Worm (Caenorhabditis elegans) whole organism, mixed stage, embryonic: ENCODE results near the gene B0286.1.

Source experiments
- M03D4.4 ChIP-seq: sonication (generic microtip); optimal IDR thresholded peaks from 2 replicates; lab custom pipeline; 2017; ENCODE audit warnings: mild to moderate bottlenecking, missing genetic modification characterization, missing compliant biosample characterization
- bed-3 ChIP-seq: fragments of 200-800 bp; sonication (Bioruptor generic); optimal IDR thresholded peaks from 3 replicates; lab custom pipeline; 2018; ENCODE audit warnings: mild to moderate bottlenecking, missing genetic modification characterization, moderate library complexity, missing compliant biosample characterization
- blmp-1 ChIP-seq: fragments of 150-350 bp; optimal IDR thresholded peaks from 2 replicates; lab custom pipeline; 2014; ENCODE audit warnings: missing biosample characterization, missing genetic modification characterization
- ceh-43 ChIP-seq: fragments of 200-800 bp; sonication (Bioruptor generic); optimal IDR thresholded peaks from 2 replicates; lab custom pipeline; 2018; ENCODE audit warnings: mild to moderate bottlenecking, missing genetic modification characterization, moderate library complexity, missing compliant biosample characterization
- ces-1 ChIP-seq: fragments of 150-350 bp; optimal IDR thresholded peaks from 2 replicates; lab custom pipeline; 2014; ENCODE audit warnings: missing biosample characterization, missing genetic modification reagents, missing genetic modification characterization
- cnd-1 ChIP-seq: fragments of 200-800 bp; sonication (Bioruptor generic); optimal IDR thresholded peaks from 2 replicates; lab custom pipeline; 2018; ENCODE audit warnings: mild to moderate bottlenecking, missing genetic modification characterization, missing compliant biosample characterization
- drap-1 ChIP-seq: fragments of 200-800 bp; sonication (Bioruptor generic); optimal IDR thresholded peaks from 3 replicates; lab custom pipeline; 2018; ENCODE audit warnings: mild to moderate bottlenecking, missing genetic modification characterization, missing compliant biosample characterization
- elt-1 ChIP-seq: sonication (generic microtip); optimal IDR thresholded peaks from 2 replicates; lab custom pipeline; 2017; ENCODE audit warnings: missing genetic modification characterization, mild to moderate bottlenecking, missing compliant biosample characterization, antibody characterized with exemption, moderate library complexity, borderline replicate concordance; ENCODE audit not compliant: insufficient read depth
- elt-3 ChIP-seq: fragments of 150-350 bp; optimal IDR thresholded peaks from 2 replicates; lab custom pipeline; 2014; ENCODE audit warnings: missing biosample characterization, missing genetic modification characterization
- flh-1 ChIP-seq: fragments of 200-800 bp; sonication (Bioruptor generic); optimal IDR thresholded peaks from 2 replicates; lab custom pipeline; 2018; ENCODE audit warnings: mild to moderate bottlenecking, missing genetic modification characterization, moderate library complexity, missing compliant biosample characterization
- ham-2 ChIP-seq: fragments of 200-800 bp; sonication (Bioruptor generic); optimal IDR thresholded peaks from 2 replicates; lab custom pipeline; 2018; ENCODE audit warnings: mild to moderate bottlenecking, missing genetic modification characterization, missing compliant biosample characterization
- hlh-1 ChIP-seq: fragments of 150-350 bp; optimal IDR thresholded peaks from 2 replicates; lab custom pipeline; 2014; ENCODE audit warnings: missing biosample characterization, missing genetic modification reagents, missing genetic modification characterization
- lin-13 ChIP-seq: fragments of 150-350 bp; optimal IDR thresholded peaks from 2 replicates; lab custom pipeline; 2014; ENCODE audit warnings: missing biosample characterization, missing genetic modification characterization
- lin-32 ChIP-seq: fragments of 200-800 bp; sonication (Bioruptor generic); optimal IDR thresholded peaks from 2 replicates; lab custom pipeline; 2018; ENCODE audit warnings: mild to moderate bottlenecking, missing genetic modification characterization, missing compliant biosample characterization
- lsy-2 ChIP-seq: fragments of 150-350 bp; optimal IDR thresholded peaks from 2 replicates; lab custom pipeline; 2014; ENCODE audit warnings: missing biosample characterization, missing genetic modification characterization
- mab-5 ChIP-seq: fragments of 150-350 bp; optimal IDR thresholded peaks from 2 replicates; lab custom pipeline; 2014; ENCODE audit warnings: missing biosample characterization, missing genetic modification characterization
- mep-1 ChIP-seq: fragments of 150-350 bp; optimal IDR thresholded peaks from 2 replicates; lab custom pipeline; 2017; ENCODE audit warnings: missing biosample characterization, missing genetic modification reagents, missing genetic modification characterization, inconsistent platforms
- mls-2 ChIP-seq: sonication (generic microtip); optimal IDR thresholded peaks from 2 replicates; lab custom pipeline; 2016; ENCODE audit warnings: mild to moderate bottlenecking, missing genetic modification characterization, moderate library complexity, missing compliant biosample characterization
- nhr-12 ChIP-seq: fragments of 150-350 bp; optimal IDR thresholded peaks from 2 replicates; lab custom pipeline; 2014; ENCODE audit warnings: missing biosample characterization, missing genetic modification characterization
- nhr-237 ChIP-seq: fragments of 150-350 bp; optimal IDR thresholded peaks from 2 replicates; lab custom pipeline; 2014; ENCODE audit warnings: missing biosample characterization, missing genetic modification characterization
- nhr-28 ChIP-seq: fragments of 150-350 bp; optimal IDR thresholded peaks from 2 replicates; lab custom pipeline; 2014; ENCODE audit warnings: missing biosample characterization, missing genetic modification characterization
- nhr-76 ChIP-seq: sonication (generic microtip); optimal IDR thresholded peaks from 2 replicates; lab custom pipeline; 2017; ENCODE audit warnings: missing biosample characterization, missing genetic modification characterization
- pha-4 ChIP-seq: fragments of 150-350 bp; optimal IDR thresholded peaks from 2 replicates; lab custom pipeline; 2018; ENCODE audit warnings: missing biosample characterization, missing genetic modification reagents, missing genetic modification characterization
- sem-2 ChIP-seq: fragments of 200-800 bp; sonication (Bioruptor generic); optimal IDR thresholded peaks from 2 replicates; lab custom pipeline; 2018; ENCODE audit warnings: mild to moderate bottlenecking, missing genetic modification characterization, missing compliant biosample characterization
- snpc-4 ChIP-seq: fragments of 150-350 bp; optimal IDR thresholded peaks from 2 replicates; lab custom pipeline; 2014; ENCODE audit warnings: missing biosample characterization, missing genetic modification characterization
- tbx-8 ChIP-seq: fragments of 200-800 bp; sonication (Bioruptor generic); optimal IDR thresholded peaks from 2 replicates; lab custom pipeline; 2018; ENCODE audit warnings: mild to moderate bottlenecking, missing genetic modification characterization, moderate library complexity, missing compliant biosample characterization
- unc-120 ChIP-seq: sonication (generic microtip); optimal IDR thresholded peaks from 2 replicates; lab custom pipeline; 2017; ENCODE audit warnings: missing genetic modification characterization, missing compliant biosample characterization; ENCODE audit not compliant: poor library complexity, severe bottlenecking
- unc-62 ChIP-seq: fragments of 150-350 bp; optimal IDR thresholded peaks from 2 replicates; lab custom pipeline; 2014; ENCODE audit warnings: missing biosample characterization, missing genetic modification reagents, missing genetic modification characterization
- ztf-11 ChIP-seq: fragments of 150-350 bp; optimal IDR thresholded peaks from 2 replicates; lab custom pipeline; 2014; ENCODE audit warnings: missing biosample characterization, missing genetic modification characterization

B0286.1 gene

ce11 chrII:4344317-4344716 lies 34.0 kb upstream of the B0286.1 start:
- TF ChIP-seq ham-2 (GFP tag; lab: Kevin White, UChicago) (no peak), elt-1 (tag; lab: Kevin White, UChicago) (no peak), hlh-1 (tag; lab: Kevin White, UChicago) (no peak), ztf-11 (tag; lab: Kevin White, UChicago) (no peak), ces-1 (GFP tag; lab: Kevin White, UChicago) (no peak), nhr-12 (no peak), lin-13 (tag; lab: Kevin White, UChicago) (no peak), mep-1 (tag; lab: Kevin White, UChicago) (no peak)

ce11 chrII:4350888-4351287 lies 27.4 kb upstream of the B0286.1 start, which contains the start of gene H20J04.9:
H20J04.9 (plus strand) TSS chrII:4351188.
- no peak for TF ChIP-seq unc-120
- TF ChIP-seq drap-1 (GFP tag; lab: Kevin White, UChicago): no peak
- no peak for TF ChIP-seq ces-1 (GFP tag; lab: Kevin White, UChicago)
- no peak for TF ChIP-seq pha-4 (tag; lab: Kevin White, UChicago)

- TF ChIP-seq bed-3 (GFP tag; lab: Kevin White, UChicago) (no peak), ceh-43 (GFP tag; lab: Kevin White, UChicago) (no peak), lin-32 (no peak), nhr-76 (tag; lab: Kevin White, UChicago) (no peak), flh-1 (GFP tag; lab: Kevin White, UChicago) (no peak), nhr-237 (no peak), snpc-4 (tag; lab: Kevin White, UChicago) (no peak), ztf-11 (tag; lab: Kevin White, UChicago) (no peak)
These were observed 23.1 kb upstream of the B0286.1 start, which contains the start of the genes H20J04.7 and H20J04.1 for ce11 chrII:4355217-4355616. H20J04.7 (minus strand) TSS chrII:4355317. H20J04.1 (plus strand) TSS chrII:4355613.

ce11 chrII:4358765-4359164 lies 19.5 kb upstream of the B0286.1 start, which contains the start of gene lat-2:
lat-2 (plus strand) TSS chrII:4359065.
- TF ChIP-seq unc-62 (GFP tag; lab: Kevin White, UChicago) (no peak), M03D4.4 (tag; lab: Kevin White, UChicago) (no peak), drap-1 (GFP tag; lab: Kevin White, UChicago) (no peak), cnd-1 (no peak), lin-32 (no peak), nhr-28 (no peak), elt-1 (tag; lab: Kevin White, UChicago) (no peak), lsy-2 (tag; lab: Kevin White, UChicago) (no peak), mep-1 (tag; lab: Kevin White, UChicago) (no peak), hlh-1 (tag; lab: Kevin White, UChicago) (no peak)
- TF ChIP-seq, all 35 proteins: peak for 0

- TF ChIP-seq flh-1 (GFP tag; lab: Kevin White, UChicago): no peak
- no peak for TF ChIP-seq ceh-43 (GFP tag; lab: Kevin White, UChicago)
- TF ChIP-seq hlh-1 (tag; lab: Kevin White, UChicago): no peak
- no peak for TF ChIP-seq tbx-8 (GFP tag; lab: Kevin White, UChicago)
- TF ChIP-seq bed-3 (GFP tag; lab: Kevin White, UChicago): no peak
- TF ChIP-seq ztf-11 (tag; lab: Kevin White, UChicago): no peak
- TF ChIP-seq mls-2 (tag; lab: Kevin White, UChicago): no peak
- TF ChIP-seq mep-1 (tag; lab: Kevin White, UChicago): no peak
- no peak for TF ChIP-seq elt-3 (tag; lab: Kevin White, UChicago)
- TF ChIP-seq lin-32: no peak
- TF ChIP-seq M03D4.4 (tag; lab: Kevin White, UChicago): no peak
- TF ChIP-seq cnd-1: no peak
- no peak for TF ChIP-seq lsy-2 (tag; lab: Kevin White, UChicago)
- TF ChIP-seq mab-5: no peak
- no peak for TF ChIP-seq snpc-4 (tag; lab: Kevin White, UChicago)
- no peak for TF ChIP-seq ces-1 (GFP tag; lab: Kevin White, UChicago)
- no peak for TF ChIP-seq sem-2 (GFP tag; lab: Kevin White, UChicago)
- TF ChIP-seq drap-1 (GFP tag; lab: Kevin White, UChicago): no peak
- no peak for TF ChIP-seq blmp-1 (tag; lab: Kevin White, UChicago)
- TF ChIP-seq unc-62 (GFP tag; lab: Kevin White, UChicago): no peak
- TF ChIP-seq, all 35 proteins: peak for 0
These were observed 19.1 kb upstream of the B0286.1 start for ce11 chrII:4359219-4359618.
